Worm (Caenorhabditis elegans) whole organism, L3 larva: Measurements from ENCODE around the gene F38B7.2.

Experiments
- ama-1 ChIP-seq: fragments of 150-350 bp; optimal IDR thresholded peaks from 2 replicates; lab custom pipeline; 2018
- ceh-82 ChIP-seq: fragments of 150-350 bp; optimal IDR thresholded peaks from 2 replicates; lab custom pipeline; 2014; ENCODE audit warnings: missing biosample characterization, missing genetic modification characterization
- elt-3 ChIP-seq, 3 experiments: fragments of 150-350 bp in 1 of 3; sonication (generic microtip) in 2 of 3; optimal IDR thresholded peaks; 2 replicates in 2 of 3; 4 replicates in 1 of 3; lab custom pipeline; 2014 to 2017; ENCODE audit warnings: missing biosample characterization in 3 of 3, missing genetic modification characterization in 3 of 3
- eor-1 ChIP-seq, 2 experiments: fragments of 150-350 bp; optimal IDR thresholded peaks; 2 replicates each; lab custom pipeline; 2014 to 2018; ENCODE audit warnings: missing biosample characterization in 2 of 2, missing genetic modification characterization in 2 of 2
- nhr-28 ChIP-seq: fragments of 150-350 bp; optimal IDR thresholded peaks from 2 replicates; lab custom pipeline; 2014; ENCODE audit warnings: missing biosample characterization, missing genetic modification characterization
- skn-1 ChIP-seq: fragments of 150-350 bp; optimal IDR thresholded peaks from 2 replicates; lab custom pipeline; 2014; ENCODE audit warnings: missing biosample characterization, missing genetic modification characterization

- TF ChIP-seq eor-1 (tag; optimal IDR thresholded peaks at IDR 0.05; lab: Kevin White, UChicago) = no peak
- TF ChIP-seq elt-3 (tag; optimal IDR thresholded peaks at IDR 0.05; lab: Kevin White, UChicago) = no peak
- no peak for TF ChIP-seq nhr-28 (tag; lab: Kevin White, UChicago)
- no peak for TF ChIP-seq ceh-82 (tag; lab: Kevin White, UChicago)
- no peak for TF ChIP-seq ama-1 (lab: Kevin White, UChicago)
- TF ChIP-seq skn-1 = no peak
Observed at ce11 chrV:11508773-11509172, 35.0 kb upstream of the F38B7.2 start, which contains the start of gene ttll-5.
